5 fruit fly cellular contexts compared by ENCODE assay signal in the genomic region with DNA sequence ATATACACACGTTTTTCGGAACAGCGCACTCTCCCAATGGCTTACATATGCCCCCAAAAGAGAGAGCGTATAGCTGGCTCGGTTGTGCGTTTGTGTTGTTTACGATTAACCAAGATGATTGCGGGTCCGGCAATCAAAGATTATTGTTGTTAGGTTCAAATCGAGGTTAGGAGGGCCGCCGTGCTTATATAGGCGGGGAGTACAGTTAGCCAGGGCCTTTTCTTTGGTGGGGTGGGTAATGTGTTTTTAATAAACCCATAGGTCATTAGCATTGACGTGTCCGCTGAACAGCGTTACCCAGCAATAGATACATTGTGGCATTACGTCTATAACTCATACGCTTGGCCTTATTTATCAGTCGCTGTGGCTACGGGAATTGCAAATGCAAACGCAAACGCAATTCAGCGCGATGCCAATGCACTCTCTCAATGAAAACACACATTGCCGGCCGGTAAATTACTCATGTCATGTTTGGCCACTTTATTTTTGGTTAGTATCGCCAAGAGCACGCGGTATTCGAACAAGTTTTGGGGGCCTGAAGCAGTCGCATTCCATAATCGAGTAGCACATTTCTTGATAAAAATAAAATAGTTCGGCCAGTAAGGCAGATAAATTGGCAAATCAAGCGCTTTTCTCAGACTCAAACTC.
TF ChIP-seq lines count a peak whose summit lies in the region.

No protein-coding gene starts in this region.

- no peak for TF ChIP-seq CTCF in whole organism, embryonic (GFP tag; optimal IDR thresholded peaks at IDR 0.05; lab: Kevin White, UChicago)

TF ChIP-seq in whole organism, adult, 20 proteins besides CTCF, POLR2A, EP300 and RAD21:
- TF ChIP-seq Clk (GFP tag; optimal IDR thresholded peaks at IDR 0.05; lab: Kevin White, UChicago) = no peak
- no peak for TF ChIP-seq CG11617 (GFP tag; optimal IDR thresholded peaks at IDR 0.05; lab: Kevin White, UChicago)
- no peak for TF ChIP-seq Hr96 (GFP tag; optimal IDR thresholded peaks at IDR 0.05; lab: Kevin White, UChicago)
- no peak for TF ChIP-seq CG14711 (tag; optimal IDR thresholded peaks at IDR 0.05; lab: Kevin White, UChicago)
- no peak for TF ChIP-seq Crg-1 (GFP tag; optimal IDR thresholded peaks at IDR 0.05; lab: Kevin White, UChicago)
- peak; percentile 21 for TF ChIP-seq ovo (GFP tag; optimal IDR thresholded peaks at IDR 0.05; lab: Kevin White, UChicago)
- TF ChIP-seq CG7045 (GFP tag; optimal IDR thresholded peaks at IDR 0.05; lab: Kevin White, UChicago) = no peak
- peak; percentile 79 for TF ChIP-seq cic (GFP tag; optimal IDR thresholded peaks at IDR 0.05; lab: Kevin White, UChicago)
- peak; percentile 61 for TF ChIP-seq tj (GFP tag; optimal IDR thresholded peaks at IDR 0.05; lab: Kevin White, UChicago)
- no peak for TF ChIP-seq kay (GFP tag; lab: Kevin White, UChicago; ENCODE audit: borderline replicate concordance)
- no peak for TF ChIP-seq Mnt (GFP tag; optimal IDR thresholded peaks at IDR 0.05; lab: Kevin White, UChicago)
- no peak for TF ChIP-seq CG12768 (GFP tag; optimal IDR thresholded peaks at IDR 0.05; lab: Kevin White, UChicago)
TF ChIP-seq in whole organism, adult: peak in this region for 3.

TF ChIP-seq in whole organism, embryonic, 481 proteins besides CTCF, POLR2A, EP300 and RAD21 (continues in another document):
- TF ChIP-seq CG12155 (GFP tag; optimal IDR thresholded peaks at IDR 0.05; lab: Kevin White, UChicago) (no peak), CG34224 (GFP tag; IDR thresholded peaks at IDR 0.05; lab: Robert Waterston, UW; ENCODE audit: partially characterized antibody) (no peak), CG4820 (GFP tag; optimal IDR thresholded peaks at IDR 0.05; lab: Kevin White, UChicago) (no peak), pita (GFP tag; optimal IDR thresholded peaks at IDR 0.05; lab: Kevin White, UChicago) (no peak), CG6854 (GFP tag; optimal IDR thresholded peaks at IDR 0.05; lab: Kevin White, UChicago) (no peak), CG6765 (GFP tag; optimal IDR thresholded peaks at IDR 0.05; lab: Kevin White, UChicago) (no peak), CG10431 (GFP tag; optimal IDR thresholded peaks at IDR 0.05; lab: Kevin White, UChicago) (no peak), exex (tag; optimal IDR thresholded peaks at IDR 0.05; lab: Kevin White, UChicago) (peak; percentile 70), Ets65A (GFP tag; lab: Kevin White, UChicago) (peak; percentile 79), CG18619 (GFP tag; optimal IDR thresholded peaks at IDR 0.05; lab: Kevin White, UChicago) (no peak), CG33213 (GFP tag; optimal IDR thresholded peaks at IDR 0.05; lab: Kevin White, UChicago) (no peak), pros (GFP tag; optimal IDR thresholded peaks at IDR 0.05; lab: Kevin White, UChicago) (no peak), twi (tag; optimal IDR thresholded peaks at IDR 0.05; lab: Kevin White, UChicago) (no peak), GATAe (GFP tag; conservative IDR thresholded peaks at IDR 0.05; lab: Robert Waterston, UW) (no peak), gfzf (GFP tag; optimal IDR thresholded peaks at IDR 0.05; lab: Kevin White, UChicago) (no peak), fd96Cb (tag; optimal IDR thresholded peaks at IDR 0.05; lab: Kevin White, UChicago) (no peak), CG1792 (GFP tag; optimal IDR thresholded peaks at IDR 0.05; lab: Kevin White, UChicago) (no peak), CG3163 (GFP tag; optimal IDR thresholded peaks at IDR 0.05; lab: Kevin White, UChicago) (no peak), CG1647 (GFP tag; optimal IDR thresholded peaks at IDR 0.05; lab: Kevin White, UChicago) (no peak)

TF ChIP-seq in whole organism, prepupa, 60 proteins besides CTCF, POLR2A, EP300 and RAD21:
- TF ChIP-seq eg (GFP tag; IDR thresholded peaks at IDR 0.05; lab: Robert Waterston, UW) (no peak), CG8319 (GFP tag; optimal IDR thresholded peaks at IDR 0.05; lab: Kevin White, UChicago) (no peak), Eip93F (GFP tag; optimal IDR thresholded peaks at IDR 0.05; lab: Kevin White, UChicago) (no peak), dsx (GFP tag; optimal IDR thresholded peaks at IDR 0.05; lab: Kevin White, UChicago; ENCODE audit: poor library complexity, severe bottlenecking) (no peak), vri (GFP tag; optimal IDR thresholded peaks at IDR 0.05; lab: Kevin White, UChicago) (peak; percentile 40), Hr4 (GFP tag; optimal IDR thresholded peaks at IDR 0.05; lab: Kevin White, UChicago) (no peak), CG8632 (GFP tag; optimal IDR thresholded peaks at IDR 0.05; lab: Kevin White, UChicago) (no peak), topi (GFP tag; optimal IDR thresholded peaks at IDR 0.05; lab: Kevin White, UChicago) (no peak), svp (GFP tag; lab: Kevin White, UChicago) (peak; percentile 62), salr (GFP tag; optimal IDR thresholded peaks at IDR 0.05; lab: Kevin White, UChicago) (no peak)

TF ChIP-seq in whole organism, pupa, 21 proteins besides CTCF, POLR2A, EP300 and RAD21:
- TF ChIP-seq EcR (GFP tag; optimal IDR thresholded peaks at IDR 0.05; lab: Kevin White, UChicago) (peak; percentile 78), CG10348 (GFP tag; IDR thresholded peaks at IDR 0.05; lab: Robert Waterston, UW) (no peak)

TF ChIP-seq in whole organism, wandering third instar larva, 38 proteins besides CTCF, POLR2A, EP300 and RAD21:
- TF ChIP-seq dl (GFP tag; optimal IDR thresholded peaks at IDR 0.05; lab: Kevin White, UChicago; ENCODE audit: insufficient read depth in 1 of 2, partially characterized antibody in 2 of 2) = peak in 1 of 2 experiments; percentile 15
- no peak for TF ChIP-seq brk (GFP tag; optimal IDR thresholded peaks at IDR 0.05; lab: Kevin White, UChicago)
- TF ChIP-seq jim (GFP tag; optimal IDR thresholded peaks at IDR 0.05; lab: Kevin White, UChicago) = no peak
- TF ChIP-seq ey (GFP tag; optimal IDR thresholded peaks at IDR 0.05; lab: Kevin White, UChicago) = no peak
- no peak for TF ChIP-seq Rel (GFP tag; optimal IDR thresholded peaks at IDR 0.05; lab: Kevin White, UChicago)
- peak; percentile 42 for TF ChIP-seq Rel (tag; optimal IDR thresholded peaks at IDR 0.05; lab: Kevin White, UChicago)
- no peak for TF ChIP-seq Hr78 (GFP tag; optimal IDR thresholded peaks at IDR 0.05; lab: Kevin White, UChicago)
